Worm (Caenorhabditis elegans) whole organism, young adult: ENCODE data around the gene F59E12.9.

ENCODE experiments used
- C17E4.6 ChIP-seq: fragments of 200-800 bp; sonication (Bioruptor generic); IDR thresholded peaks from 2 replicates; pipeline ENCODE4 v1.3.6; 2022; ENCODE audit warnings: missing genetic modification reagents, missing genetic modification characterization, missing compliant biosample characterization
- F55B11.4 ChIP-seq: sonication (generic microtip); optimal IDR thresholded peaks from 2 replicates; lab custom pipeline; 2016; ENCODE audit warnings: missing compliant biosample characterization, missing genetic modification characterization, borderline replicate concordance; ENCODE audit not compliant: insufficient read depth
- K12H6.12 ChIP-seq: fragments of 200-800 bp; sonication (Bioruptor generic); optimal IDR thresholded peaks from 2 replicates; lab custom pipeline; 2018; ENCODE audit warnings: mild to moderate bottlenecking, missing genetic modification characterization, missing compliant biosample characterization
- T07F8.4 ChIP-seq: sonication (generic microtip); optimal IDR thresholded peaks from 2 replicates; lab custom pipeline; 2016; ENCODE audit warnings: mild to moderate bottlenecking, missing genetic modification characterization, moderate library complexity, missing compliant biosample characterization
- Y79H2A.3 ChIP-seq: fragments of 200-800 bp; sonication (Bioruptor generic); conservative IDR thresholded peaks from 2 replicates; pipeline ENCODE4 v1.3.6; 2022; ENCODE audit warnings: missing genetic modification reagents, missing genetic modification characterization, missing compliant biosample characterization
- aptf-2 ChIP-seq: fragments of 200-800 bp; sonication (Bioruptor generic); conservative IDR thresholded peaks from 2 replicates; pipeline ENCODE4 v1.3.6; 2022; ENCODE audit warnings: missing genetic modification reagents, missing genetic modification characterization, missing compliant biosample characterization
- aptf-3 ChIP-seq: fragments of 200-800 bp; sonication (Bioruptor generic); IDR thresholded peaks from 2 replicates; pipeline ENCODE4 v1.3.6; 2022; ENCODE audit warnings: missing genetic modification characterization, missing compliant biosample characterization
- atf-7 ChIP-seq: sonication (generic microtip); optimal IDR thresholded peaks from 2 replicates; lab custom pipeline; 2017; ENCODE audit warnings: mild to moderate bottlenecking, missing genetic modification characterization, missing compliant biosample characterization
- athp-1 ChIP-seq: sonication (generic microtip); optimal IDR thresholded peaks from 2 replicates; lab custom pipeline; 2017; ENCODE audit warnings: mild to moderate bottlenecking, missing genetic modification characterization, missing compliant biosample characterization
- bed-1 ChIP-seq: fragments of 200-800 bp; sonication (Bioruptor generic); IDR thresholded peaks from 2 replicates; pipeline ENCODE4 v1.3.6; 2022; ENCODE audit warnings: missing genetic modification reagents, missing genetic modification characterization, missing compliant biosample characterization
- ceh-79 ChIP-seq: sonication (generic microtip); optimal IDR thresholded peaks from 2 replicates; lab custom pipeline; 2017; ENCODE audit warnings: mild to moderate bottlenecking, missing genetic modification characterization, missing compliant biosample characterization
- ceh-91 ChIP-seq: fragments of 200-800 bp; sonication (Bioruptor generic); IDR thresholded peaks from 2 replicates; pipeline ENCODE4 v1.3.6; 2022; ENCODE audit warnings: missing genetic modification reagents, missing genetic modification characterization, missing compliant biosample characterization
- chd-7 ChIP-seq: sonication (generic microtip); optimal IDR thresholded peaks from 2 replicates; lab custom pipeline; 2016; ENCODE audit warnings: mild to moderate bottlenecking, missing genetic modification characterization, moderate library complexity, missing compliant biosample characterization
- egrh-3 ChIP-seq: fragments of 200-800 bp; sonication (Bioruptor generic); IDR thresholded peaks from 2 replicates; pipeline ENCODE4 v1.3.6; 2022; ENCODE audit warnings: missing genetic modification reagents, missing genetic modification characterization, missing compliant biosample characterization
- gei-17 ChIP-seq: fragments of 200-800 bp; sonication (Bioruptor generic); optimal IDR thresholded peaks from 2 replicates; lab custom pipeline; 2018; ENCODE audit warnings: mild to moderate bottlenecking, missing genetic modification characterization, missing compliant biosample characterization
- him-1 ChIP-seq: sonication (generic microtip); optimal IDR thresholded peaks from 2 replicates; lab custom pipeline; 2016; ENCODE audit warnings: missing genotype, missing genetic modification reagents, missing genetic modification characterization, missing compliant biosample characterization
- hlh-12 ChIP-seq: sonication (generic microtip); optimal IDR thresholded peaks from 2 replicates; lab custom pipeline; 2016; ENCODE audit warnings: missing genetic modification characterization, missing compliant biosample characterization
- hmg-1.2 ChIP-seq: fragments of 200-800 bp; sonication (Bioruptor generic); IDR thresholded peaks from 2 replicates; pipeline ENCODE4 v1.3.6; 2022; ENCODE audit warnings: missing genetic modification reagents, missing genetic modification characterization, missing compliant biosample characterization
- hmg-20 ChIP-seq: fragments of 200-800 bp; sonication (Bioruptor generic); IDR thresholded peaks from 2 replicates; pipeline ENCODE4 v1.3.6; 2022; ENCODE audit warnings: missing genetic modification reagents, missing genetic modification characterization, missing compliant biosample characterization
- lag-1 ChIP-seq: fragments of 200-800 bp; sonication (Bioruptor generic); IDR thresholded peaks from 2 replicates; pipeline ENCODE4 v1.3.6; 2022; ENCODE audit warnings: missing genetic modification reagents, missing genetic modification characterization, missing compliant biosample characterization
- let-607 ChIP-seq, 2 experiments: fragments of 200-800 bp in 1 of 2; sonication (Bioruptor generic) in 1 of 2; sonication (generic microtip) in 1 of 2; optimal IDR thresholded peaks; 2 replicates each; lab custom pipeline; 2016 to 2018; ENCODE audit warnings: mild to moderate bottlenecking in 2 of 2, missing compliant biosample characterization in 2 of 2, missing genetic modification characterization in 2 of 2, moderate library complexity in 2 of 2, missing genotype in 1 of 2
- lin-26 ChIP-seq: fragments of 200-800 bp; sonication (Bioruptor generic); IDR thresholded peaks from 2 replicates; pipeline ENCODE4 v1.3.6; 2022; ENCODE audit warnings: missing genetic modification reagents, missing genetic modification characterization, missing compliant biosample characterization
- lin-35 ChIP-seq, 3 experiments: fragments of 150-350 bp in 2 of 3; sonication (generic microtip) in 1 of 3; optimal IDR thresholded peaks; 2 replicates each; lab custom pipeline; 2014 to 2018; ENCODE audit warnings: missing biosample characterization in 3 of 3, missing genetic modification characterization in 3 of 3, missing genetic modification reagents in 3 of 3
- lin-40 ChIP-seq: sonication (generic microtip); optimal IDR thresholded peaks from 2 replicates; lab custom pipeline; 2016; ENCODE audit warnings: missing genetic modification characterization, mild to moderate bottlenecking, missing compliant biosample characterization, missing genotype, missing genetic modification reagents
- madf-10 ChIP-seq: sonication (generic microtip); optimal IDR thresholded peaks from 2 replicates; lab custom pipeline; 2016; ENCODE audit warnings: mild to moderate bottlenecking, missing genetic modification characterization, missing compliant biosample characterization
- madf-6 ChIP-seq: fragments of 200-800 bp; sonication (Bioruptor generic); IDR thresholded peaks from 2 replicates; pipeline ENCODE4 v1.3.6; 2022; ENCODE audit warnings: missing genetic modification reagents, missing genetic modification characterization, missing compliant biosample characterization
- madf-8 ChIP-seq: fragments of 200-800 bp; sonication (Bioruptor generic); conservative IDR thresholded peaks from 2 replicates; pipeline ENCODE4 v1.3.6; 2022; ENCODE audit warnings: missing genetic modification reagents, missing genetic modification characterization, missing compliant biosample characterization
- mxl-1 ChIP-seq: sonication (generic microtip); optimal IDR thresholded peaks from 2 replicates; lab custom pipeline; 2016; ENCODE audit warnings: missing genetic modification characterization, missing compliant biosample characterization
- nfyb-1 ChIP-seq: fragments of 200-800 bp; sonication (Bioruptor generic); IDR thresholded peaks from 2 replicates; pipeline ENCODE4 v1.3.6; 2022; ENCODE audit warnings: missing genetic modification reagents, missing genetic modification characterization, missing compliant biosample characterization
- nhr-179 ChIP-seq: sonication (generic microtip); optimal IDR thresholded peaks from 2 replicates; lab custom pipeline; 2016; ENCODE audit warnings: mild to moderate bottlenecking, missing genetic modification characterization, missing compliant biosample characterization
- nhr-27 ChIP-seq: fragments of 200-800 bp; sonication (Bioruptor generic); optimal IDR thresholded peaks from 2 replicates; lab custom pipeline; 2018; ENCODE audit warnings: mild to moderate bottlenecking, missing genetic modification characterization, moderate library complexity, missing compliant biosample characterization
- nhr-90 ChIP-seq: sonication (generic microtip); optimal IDR thresholded peaks from 2 replicates; lab custom pipeline; 2016; ENCODE audit warnings: missing genotype, mild to moderate bottlenecking, missing genetic modification characterization, missing compliant biosample characterization
- rec-8 ChIP-seq, 2 experiments: sonication (generic microtip); optimal IDR thresholded peaks; 2 replicates each; lab custom pipeline; 2016; ENCODE audit warnings: mild to moderate bottlenecking in 2 of 2, missing genetic modification characterization in 2 of 2, missing genetic modification reagents in 2 of 2, missing genotype in 2 of 2, missing biosample characterization in 1 of 2, missing compliant biosample characterization in 1 of 2, moderate library complexity in 1 of 2
- repo-1 ChIP-seq: sonication (generic microtip); optimal IDR thresholded peaks from 2 replicates; lab custom pipeline; 2017; ENCODE audit warnings: mild to moderate bottlenecking, missing genetic modification characterization, missing compliant biosample characterization
- rpc-1 ChIP-seq, 2 experiments: fragments of 150-350 bp in 1 of 2; sonication (generic microtip) in 1 of 2; optimal IDR thresholded peaks; 2 replicates each; lab custom pipeline; 2014 to 2018; ENCODE audit warnings: missing biosample characterization in 1 of 2, missing genetic modification characterization in 1 of 2, missing genetic modification reagents in 1 of 2, missing genotype in 1 of 2
- sea-2 ChIP-seq: fragments of 200-800 bp; sonication (Bioruptor generic); IDR thresholded peaks from 2 replicates; pipeline ENCODE4 v1.3.6; 2022; ENCODE audit warnings: missing genetic modification characterization, missing compliant biosample characterization
- snpc-1.1 ChIP-seq: sonication (generic microtip); optimal IDR thresholded peaks from 2 replicates; lab custom pipeline; 2017; ENCODE audit warnings: missing genetic modification characterization, mild to moderate bottlenecking, missing compliant biosample characterization, antibody characterized with exemption, moderate library complexity, missing genotype, missing genetic modification reagents; ENCODE audit not compliant: insufficient read depth
- tbp1 ChIP-seq: fragments of 200-800 bp; sonication (Bioruptor generic); optimal IDR thresholded peaks from 2 replicates; lab custom pipeline; 2018; ENCODE audit warnings: mild to moderate bottlenecking, missing genetic modification characterization, missing compliant biosample characterization
- xnd-1 ChIP-seq: sonication (generic microtip); optimal IDR thresholded peaks from 2 replicates; lab custom pipeline; 2016; ENCODE audit warnings: missing genotype, missing genetic modification reagents, missing genetic modification characterization, missing compliant biosample characterization
- ztf-25 ChIP-seq: fragments of 200-800 bp; sonication (Bioruptor generic); IDR thresholded peaks from 2 replicates; pipeline ENCODE4 v1.3.6; 2022; ENCODE audit warnings: missing genetic modification reagents, missing genetic modification characterization, missing compliant biosample characterization
- ztf-28 ChIP-seq: fragments of 200-800 bp; sonication (Bioruptor generic); IDR thresholded peaks from 2 replicates; pipeline ENCODE4 v1.3.6; 2022; ENCODE audit warnings: missing genetic modification reagents, missing genetic modification characterization, missing compliant biosample characterization

Gene F59E12.9

DNA sequence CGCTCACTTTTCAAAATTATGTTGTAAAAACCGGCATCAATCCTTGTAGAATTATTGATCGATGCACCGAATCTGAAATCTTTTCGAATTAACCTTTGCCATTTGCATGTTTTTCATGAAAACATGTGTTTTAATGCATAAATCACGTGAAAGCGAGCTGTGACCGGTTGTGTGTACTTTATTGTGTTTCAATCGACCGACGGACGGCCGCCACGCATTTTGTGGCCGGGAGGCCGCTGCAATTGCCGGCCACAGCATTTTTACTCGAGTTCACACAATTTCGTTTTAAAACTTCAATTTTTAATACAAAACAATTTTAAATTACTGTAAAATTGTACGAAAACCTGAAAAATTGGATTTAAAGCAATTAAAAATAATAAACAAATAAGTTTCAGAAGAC lies 42.1 kb upstream of the F59E12.9 start, which contains the start of gene C25H3.11 (continued):
- TF ChIP-seq bed-1 (GFP tag; lab: Robert Waterston, UW) (no peak), F55B11.4 (tag; lab: Kevin White, UChicago) (no peak), repo-1 (peak; percentile 31), hmg-1.2 (GFP tag; lab: Robert Waterston, UW) (0 out of 2 replicates have a peak, but pooled peaks have one; percentile 19), lin-35 (GFP tag; optimal IDR thresholded peaks at IDR 0.05; lab: Kevin White, UChicago) (peak in 1 of 3 experiments; percentile 2), madf-6 (GFP tag; lab: Robert Waterston, UW) (peak; percentile 12; the same call in 1 of the 2 replicates), xnd-1 (tag; lab: Kevin White, UChicago) (no peak), nfyb-1 (GFP tag; lab: Robert Waterston, UW) (0 out of 2 replicates have a peak, but pooled peaks have one; percentile 37), K12H6.12 (tag; lab: Kevin White, UChicago) (peak; percentile 20), lag-1 (GFP tag; lab: Robert Waterston, UW) (no peak), hmg-20 (GFP tag; lab: Robert Waterston, UW) (no peak), sea-2 (GFP tag; lab: Robert Waterston, UW) (no peak), athp-1 (tag; lab: Kevin White, UChicago) (peak; percentile 17), rec-8 (tag; optimal IDR thresholded peaks at IDR 0.05; lab: Kevin White, UChicago) (no peak), C17E4.6 (GFP tag; lab: Robert Waterston, UW) (no peak), nhr-27 (no peak), let-607 (tag; optimal IDR thresholded peaks at IDR 0.05; lab: Kevin White, UChicago) (no peak), lin-40 (tag; lab: Kevin White, UChicago) (peak; percentile 6), nhr-179 (no peak), aptf-2 (0 out of 2 replicates have a peak, but pooled peaks have one; percentile 28), T07F8.4 (tag; lab: Kevin White, UChicago) (no peak), rpc-1 (optimal IDR thresholded peaks at IDR 0.05; lab: Kevin White, UChicago) (no peak), rpc-1 (tag; optimal IDR thresholded peaks at IDR 0.05; lab: Kevin White, UChicago) (no peak), chd-7 (tag; lab: Kevin White, UChicago) (no peak)

DNA sequence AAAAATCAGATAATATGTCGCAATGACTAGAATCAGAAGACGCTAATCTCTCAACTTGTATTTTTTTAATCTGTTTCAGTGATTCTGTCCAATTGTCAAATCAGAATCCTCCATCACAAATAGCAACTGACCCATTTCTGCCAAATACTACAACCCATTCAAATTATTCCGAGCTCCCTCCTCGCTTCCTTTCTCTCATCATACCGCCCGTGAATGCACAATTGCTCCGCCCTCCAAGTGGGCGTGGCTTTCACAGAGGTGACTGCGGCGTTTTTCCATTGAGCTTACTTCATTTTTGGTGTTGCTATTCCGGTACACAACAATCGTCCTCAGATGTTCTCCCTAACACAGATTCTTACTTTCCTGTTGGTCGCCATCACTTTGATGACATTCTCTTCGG lies 33.9 kb upstream of the F59E12.9 start, which contains the start of gene flp-27:
flp-27 (plus strand) TSS at position 301 of the 400 bp plus-strand sequence.
- TF ChIP-seq gei-17 (GFP tag; lab: Kevin White, UChicago): no peak
- TF ChIP-seq atf-7 (tag; lab: Kevin White, UChicago): no peak
- no peak for TF ChIP-seq xnd-1 (tag; lab: Kevin White, UChicago)
- no peak for TF ChIP-seq aptf-3
- TF ChIP-seq C17E4.6 (GFP tag; lab: Robert Waterston, UW): no peak
- no peak for TF ChIP-seq ceh-91 (GFP tag; lab: Robert Waterston, UW)
- no peak for TF ChIP-seq nhr-90 (tag; lab: Kevin White, UChicago)
- no peak for TF ChIP-seq madf-8 (GFP tag; lab: Robert Waterston, UW)
- no peak for TF ChIP-seq ceh-79 (tag; lab: Kevin White, UChicago)
- no peak for TF ChIP-seq lin-35 (GFP tag; optimal IDR thresholded peaks at IDR 0.05; lab: Kevin White, UChicago)
- no peak for TF ChIP-seq hlh-12 (tag; lab: Kevin White, UChicago)
- no peak for TF ChIP-seq ztf-25
- no peak for TF ChIP-seq athp-1 (tag; lab: Kevin White, UChicago)
- TF ChIP-seq mxl-1 (tag; lab: Kevin White, UChicago): no peak

DNA sequence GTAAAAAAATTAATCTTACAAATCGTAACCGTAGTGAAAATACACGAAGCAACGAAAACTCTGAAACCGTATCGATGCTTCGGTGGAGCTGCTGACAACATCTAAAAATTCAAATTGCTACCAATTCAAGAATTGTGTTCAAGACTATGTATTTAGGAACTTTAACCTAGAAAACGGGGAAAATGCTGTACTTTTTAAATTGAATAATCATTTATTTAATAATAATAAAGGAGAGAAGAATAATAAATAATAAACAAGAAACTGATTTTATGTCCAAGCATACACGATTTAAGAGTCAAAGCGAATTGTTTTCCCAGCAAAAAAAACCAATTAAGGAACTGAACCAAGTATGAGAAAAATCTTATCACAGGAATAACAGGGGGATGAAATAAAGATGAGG lies 22.7 kb upstream of the F59E12.9 start, which contains the start of gene C25H3.17:
C25H3.17 (minus strand) TSS at position 101 of the 400 bp plus-strand sequence.
- TF ChIP-seq Y79H2A.3 (GFP tag; lab: Robert Waterston, UW) (no peak), xnd-1 (tag; lab: Kevin White, UChicago) (no peak), chd-7 (tag; lab: Kevin White, UChicago) (no peak), rec-8 (tag; optimal IDR thresholded peaks at IDR 0.05; lab: Kevin White, UChicago) (no peak), C17E4.6 (GFP tag; lab: Robert Waterston, UW) (no peak), lin-26 (no peak), snpc-1.1 (no peak), hmg-20 (GFP tag; lab: Robert Waterston, UW) (no peak), ceh-79 (tag; lab: Kevin White, UChicago) (no peak), madf-10 (tag; lab: Kevin White, UChicago) (no peak), him-1 (tag; lab: Kevin White, UChicago) (no peak), ztf-28 (GFP tag; lab: Robert Waterston, UW) (no peak), egrh-3 (GFP tag; lab: Robert Waterston, UW) (no peak), tbp1 (GFP tag; lab: Kevin White, UChicago) (no peak)
